Fruit fly (Drosophila melanogaster) Kc167 (cell line): ENCODE measurements around the gene CG15599.

Experiments
- Myc ChIP-seq: fragments of >200 bp; optimal IDR thresholded peaks from 2 replicates; lab custom pipeline; 2017; ENCODE audit warnings: missing external identifiers
- Sin3A ChIP-seq: fragments of >200 bp; optimal IDR thresholded peaks from 2 replicates; lab custom pipeline; 2018; ENCODE audit warnings: missing external identifiers
- h ChIP-seq: fragments of >200 bp; optimal IDR thresholded peaks from 3 replicates; lab custom pipeline; 2018; ENCODE audit warnings: missing external identifiers
- insv ChIP-seq: fragments of >200 bp; optimal IDR thresholded peaks from 3 replicates; lab custom pipeline; 2018; ENCODE audit warnings: missing external identifiers
- psq ChIP-seq: fragments of >200 bp; optimal IDR thresholded peaks from 2 replicates; lab custom pipeline; 2017; ENCODE audit warnings: missing external identifiers
- ttk ChIP-seq: sonication (Bioruptor generic); optimal IDR thresholded peaks from 2 replicates; lab custom pipeline; 2017; ENCODE audit warnings: missing external identifiers

DNA sequence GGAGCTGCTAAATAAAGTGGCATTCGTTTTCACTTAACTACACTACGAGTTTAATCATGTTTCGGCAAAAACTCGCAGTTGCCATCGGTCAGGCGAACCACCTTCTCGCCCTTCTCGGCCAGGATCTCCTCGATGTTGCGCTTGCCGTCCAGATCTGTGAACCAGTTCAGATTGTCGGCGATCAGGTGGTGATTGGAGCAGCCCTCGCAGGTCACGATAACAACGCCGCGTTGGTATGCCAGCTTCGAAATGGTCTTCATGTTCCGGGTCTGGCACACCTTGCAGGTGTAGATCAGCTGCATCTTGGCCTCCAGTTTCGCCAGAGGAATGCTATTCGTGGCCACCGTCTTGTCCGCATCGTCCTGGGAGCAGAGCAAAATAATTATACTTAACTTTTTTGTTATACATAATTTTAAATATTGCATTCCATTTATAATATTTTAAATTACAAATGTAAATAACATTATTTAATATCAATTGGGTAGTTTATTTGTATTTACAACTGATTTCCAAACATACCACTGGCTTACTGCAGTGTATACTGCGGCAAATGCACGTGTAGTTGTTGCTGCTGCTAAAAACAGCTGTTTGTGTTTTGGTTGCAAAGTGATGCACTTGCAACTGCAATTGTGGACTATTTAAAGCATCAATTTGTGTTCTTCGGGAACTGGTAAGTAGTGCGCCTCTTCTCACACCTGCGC, 44.7 kb upstream of the CG15599 start:
- no peak for TF ChIP-seq ttk
- no peak for TF ChIP-seq insv (lab: Kevin White, UChicago)
- TF ChIP-seq Myc (lab: Kevin White, UChicago): no peak
- no peak for TF ChIP-seq h (lab: Kevin White, UChicago)
- no peak for TF ChIP-seq psq (lab: Kevin White, UChicago)
- no peak for TF ChIP-seq Sin3A (lab: Kevin White, UChicago)
